Worm (Caenorhabditis elegans): ENCODE data around the gene scrm-3.

ce11 chrV:3344001-3344400 lies 13.0 kb downstream of the scrm-3 start:
- TF ChIP-seq ama-1 (optimal IDR thresholded peaks at IDR 0.05): no peak
- no peak for TF ChIP-seq ama-1 (GFP tag; optimal IDR thresholded peaks at IDR 0.05)
- TF ChIP-seq ceh-79 (tag; optimal IDR thresholded peaks at IDR 0.05): no peak
- no peak for TF ChIP-seq unc-62 (GFP tag; optimal IDR thresholded peaks at IDR 0.05)
- TF ChIP-seq dpff-1 (tag; optimal IDR thresholded peaks at IDR 0.05): no peak
- no peak for TF ChIP-seq efl-1 (GFP tag; optimal IDR thresholded peaks at IDR 0.05)
- no peak for TF ChIP-seq ztf-25 (GFP tag; IDR thresholded peaks at IDR 0.05)
- TF ChIP-seq snpc-1.1 (tag; optimal IDR thresholded peaks at IDR 0.05; ENCODE audit: insufficient read depth): no peak
- no peak for TF ChIP-seq sea-2 (GFP tag; IDR thresholded peaks at IDR 0.05)
- TF ChIP-seq ets-4 (GFP tag; optimal IDR thresholded peaks at IDR 0.05): no peak
- TF ChIP-seq ztf-22 (GFP tag; optimal IDR thresholded peaks at IDR 0.05): no peak
